Worm (Caenorhabditis elegans): ENCODE data around the gene C02F5.14.

Gene C02F5.14

ce11 chrIII:8191695-8192094 is 43.6 kb downstream of the C02F5.14 start, which contains the start of gene C50C3.1:
TSS of gene C50C3.1 (plus strand) at chrIII:8191995.
- TF ChIP-seq flt-1 (GFP tag; IDR thresholded peaks at IDR 0.05), result no peak

DNA sequence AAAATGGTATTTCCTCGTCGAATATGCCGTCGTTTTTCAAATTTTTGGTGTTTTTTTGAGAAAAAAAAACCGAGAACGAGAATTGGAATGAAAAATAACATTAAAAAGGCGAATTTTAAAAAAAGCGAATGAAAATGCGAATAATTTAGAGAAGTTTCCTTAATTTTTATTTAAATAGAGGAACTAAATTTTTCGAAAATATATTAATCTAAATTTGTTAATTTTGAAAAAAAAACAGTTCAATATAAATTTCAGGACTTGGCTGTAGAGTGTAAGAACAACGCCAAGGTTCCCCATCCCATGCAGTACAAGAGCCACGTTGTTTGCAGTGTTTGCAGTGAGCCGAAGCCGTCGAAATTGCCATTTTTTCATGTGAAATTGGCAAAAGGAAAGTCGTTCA is 44.8 kb downstream of the C02F5.14 start, which contains the start of gene C50C3.19:
C50C3.19 (plus strand) TSS at position 301 of the 400 bp plus-strand sequence.
- TF ChIP-seq med-1 (GFP tag; optimal IDR thresholded peaks at IDR 0.05; ENCODE audit: insufficient read depth), result no peak
- no peak for TF ChIP-seq ztf-23 (GFP tag; IDR thresholded peaks at IDR 0.05)
- TF ChIP-seq klf-2 (GFP tag; conservative IDR thresholded peaks at IDR 0.05), result no peak
- no peak for TF ChIP-seq T22C8.4 (GFP tag; IDR thresholded peaks at IDR 0.05)
- no peak for TF ChIP-seq cog-1 (tag; optimal IDR thresholded peaks at IDR 0.05)
- no peak for TF ChIP-seq ztf-29 (GFP tag; IDR thresholded peaks at IDR 0.05)
- TF ChIP-seq tab-1 (GFP tag; IDR thresholded peaks at IDR 0.05), result no peak
- no peak for TF ChIP-seq flt-1 (GFP tag; IDR thresholded peaks at IDR 0.05)

- TF ChIP-seq tab-1 (GFP tag; IDR thresholded peaks at IDR 0.05), result no peak
- no peak for TF ChIP-seq klf-2 (GFP tag; conservative IDR thresholded peaks at IDR 0.05)
- TF ChIP-seq med-1 (GFP tag; optimal IDR thresholded peaks at IDR 0.05; ENCODE audit: insufficient read depth), result no peak
- TF ChIP-seq ztf-29 (GFP tag; IDR thresholded peaks at IDR 0.05), result no peak
- no peak for TF ChIP-seq flt-1 (GFP tag; IDR thresholded peaks at IDR 0.05)
- no peak for TF ChIP-seq cog-1 (tag; optimal IDR thresholded peaks at IDR 0.05)
- no peak for TF ChIP-seq T22C8.4 (GFP tag; IDR thresholded peaks at IDR 0.05)
- TF ChIP-seq ztf-23 (GFP tag; IDR thresholded peaks at IDR 0.05), result no peak
- no peak for TF ChIP-seq ref-1 (GFP tag; conservative IDR thresholded peaks at IDR 0.05)
Observed at ce11 chrIII:8185130-8185529, 50.2 kb downstream of the C02F5.14 start.

Data from whole organism, midembryonic.